Worm (Caenorhabditis elegans) whole organism, late embryonic: ENCODE measurements around the gene F25B3.2.

ENCODE experiments used
- ceh-14 ChIP-seq: sonication (generic microtip); optimal IDR thresholded peaks from 2 replicates; lab custom pipeline; 2016; ENCODE audit warnings: missing genotype, missing genetic modification characterization, missing compliant biosample characterization
- nhr-11 ChIP-seq: fragments of 150-350 bp; optimal IDR thresholded peaks from 2 replicates; lab custom pipeline; 2014; ENCODE audit warnings: missing biosample characterization, missing genetic modification characterization
- pag-3 ChIP-seq: sonication (generic microtip); optimal IDR thresholded peaks from 2 replicates; lab custom pipeline; 2016; ENCODE audit warnings: missing compliant biosample characterization, missing genetic modification characterization, borderline replicate concordance
- pros-1 ChIP-seq: fragments of 150-350 bp; optimal IDR thresholded peaks from 2 replicates; lab custom pipeline; 2014; ENCODE audit warnings: missing biosample characterization, missing genetic modification reagents, missing genetic modification characterization

ce11 chrV:9590317-9590716 lies 13.2 kb downstream of the F25B3.2 start, which contains the start of gene K09G1.2:
- TF ChIP-seq ceh-14 (tag; lab: Kevin White, UChicago) (no peak), pag-3 (tag; lab: Kevin White, UChicago) (no peak), nhr-11 (tag; lab: Kevin White, UChicago) (no peak), pros-1 (no peak)
